Fruit fly (Drosophila melanogaster) whole organism, adult: ENCODE data around the gene Hph.

Source experiments
- CG11617 ChIP-seq: fragments of 200-800 bp; sonication (Bioruptor generic); optimal IDR thresholded peaks from 2 replicates; lab custom pipeline; 2017; ENCODE audit warnings: mild to moderate bottlenecking, missing biosample characterization, missing genetic modification reagents, missing genetic modification characterization
- CG12768 ChIP-seq: fragments of 200-800 bp; sonication (Bioruptor generic); optimal IDR thresholded peaks from 2 replicates; lab custom pipeline; 2017; ENCODE audit warnings: missing biosample characterization, missing genetic modification characterization, mild to moderate bottlenecking, moderate library complexity, missing genetic modification reagents
- CG14711 ChIP-seq: fragments of 200-800 bp; sonication (Bioruptor generic); optimal IDR thresholded peaks from 2 replicates; lab custom pipeline; 2018; ENCODE audit warnings: missing biosample characterization, mild to moderate bottlenecking, missing genetic modification characterization, moderate library complexity
- CG1620 ChIP-seq: fragments of 200-800 bp; sonication (Bioruptor generic); optimal IDR thresholded peaks from 2 replicates; lab custom pipeline; 2016; ENCODE audit warnings: missing biosample characterization, missing genetic modification characterization
- CG33017 ChIP-seq: fragments of 200-800 bp; sonication (Bioruptor generic); optimal IDR thresholded peaks from 2 replicates; lab custom pipeline; 2018; ENCODE audit warnings: missing biosample characterization, mild to moderate bottlenecking, missing genetic modification characterization, moderate library complexity
- CG5204 ChIP-seq: fragments of 200-800 bp; sonication (Bioruptor generic); optimal IDR thresholded peaks from 2 replicates; lab custom pipeline; 2016; ENCODE audit warnings: missing biosample characterization, missing genetic modification characterization
- CG7045 ChIP-seq: fragments of 200-800 bp; sonication (Bioruptor generic); optimal IDR thresholded peaks from 2 replicates; lab custom pipeline; 2017; ENCODE audit warnings: missing biosample characterization, mild to moderate bottlenecking, missing genetic modification characterization
- CG7101 ChIP-seq: fragments of 200-800 bp; sonication (Bioruptor generic); optimal IDR thresholded peaks from 2 replicates; lab custom pipeline; 2018; ENCODE audit warnings: missing biosample characterization, mild to moderate bottlenecking, missing genetic modification characterization, moderate library complexity
- Clk ChIP-seq: fragments of 200-800 bp; sonication (Bioruptor generic); optimal IDR thresholded peaks from 2 replicates; lab custom pipeline; 2017; ENCODE audit warnings: missing biosample characterization, missing genetic modification characterization
- Crg-1 ChIP-seq: fragments of 200-800 bp; sonication (Bioruptor generic); optimal IDR thresholded peaks from 2 replicates; lab custom pipeline; 2016; ENCODE audit warnings: missing biosample characterization, missing genetic modification characterization
- Hr96 ChIP-seq: fragments of 200-800 bp; sonication (Bioruptor generic); optimal IDR thresholded peaks from 2 replicates; lab custom pipeline; 2016; ENCODE audit warnings: missing biosample characterization, missing genetic modification characterization
- Mnt ChIP-seq: fragments of 200-800 bp; sonication (Bioruptor generic); optimal IDR thresholded peaks from 2 replicates; lab custom pipeline; 2016; ENCODE audit warnings: missing biosample characterization, mild to moderate bottlenecking, missing genetic modification characterization
- bab1 ChIP-seq: fragments of 200-800 bp; sonication (Bioruptor generic); optimal IDR thresholded peaks from 3 replicates; lab custom pipeline; 2019; ENCODE audit warnings: missing biosample characterization, mild to moderate bottlenecking, missing genetic modification characterization, moderate library complexity
- cic ChIP-seq: fragments of 200-800 bp; sonication (Bioruptor generic); optimal IDR thresholded peaks from 2 replicates; lab custom pipeline; 2017; ENCODE audit warnings: missing biosample characterization, mild to moderate bottlenecking, missing genetic modification characterization, moderate library complexity
- cnc ChIP-seq, 2 experiments: fragments of >200 bp; optimal IDR thresholded peaks; 2 replicates each; lab custom pipeline; 2017
- kay ChIP-seq: fragments of 200-800 bp; sonication (Bioruptor generic); peaks from one replicate; lab custom pipeline; 2016; ENCODE audit warnings: missing biosample characterization, missing genetic modification characterization, borderline replicate concordance
- ovo ChIP-seq: fragments of 200-800 bp; sonication (Bioruptor generic); optimal IDR thresholded peaks from 2 replicates; lab custom pipeline; 2016; ENCODE audit warnings: missing biosample characterization, missing genetic modification characterization
- pad ChIP-seq: fragments of 200-800 bp; sonication (Bioruptor generic); optimal IDR thresholded peaks from 3 replicates; lab custom pipeline; 2017; ENCODE audit warnings: missing biosample characterization, missing genetic modification characterization, mild to moderate bottlenecking, moderate library complexity, missing genetic modification reagents
- tj ChIP-seq: fragments of 200-800 bp; sonication (Bioruptor generic); optimal IDR thresholded peaks from 3 replicates; lab custom pipeline; 2017; ENCODE audit warnings: missing biosample characterization, mild to moderate bottlenecking, missing genetic modification characterization, moderate library complexity
- toe ChIP-seq: fragments of 200-800 bp; sonication (Bioruptor generic); optimal IDR thresholded peaks from 2 replicates; lab custom pipeline; 2016; ENCODE audit warnings: missing biosample characterization, missing genetic modification characterization

Hph gene

dm6 chr3R:5256462-5257146 is at the start of gene Hph, which contains the start of gene Enoph:
Gene Hph (plus strand): TSS chr3R:5257037.
Gene Enoph (minus strand): TSS chr3R:5256681.
- TF ChIP-seq CG7045 (peak; percentile 74), CG1620 (GFP tag; lab: Kevin White, UChicago) (peak; percentile 61), ovo (GFP tag; lab: Kevin White, UChicago) (peak; percentile 75), toe (peak; percentile 82), cnc (optimal IDR thresholded peaks at IDR 0.05; lab: Kevin White, UChicago) (no peak), bab1 (GFP tag; lab: Kevin White, UChicago) (no peak), Mnt (GFP tag; lab: Kevin White, UChicago) (peak; percentile 67), kay (GFP tag; lab: Kevin White, UChicago) (peak; percentile 56), CG7101 (tag; lab: Kevin White, UChicago) (peak; percentile 70), CG14711 (tag; lab: Kevin White, UChicago) (peak; percentile 49), CG12768 (GFP tag; lab: Kevin White, UChicago) (peak; percentile 71), Hr96 (GFP tag; lab: Kevin White, UChicago) (peak; percentile 75), CG5204 (no peak), tj (peak; percentile 93), CG11617 (peak; percentile 79), pad (peak; percentile 57), CG33017 (tag; lab: Kevin White, UChicago) (peak; percentile 79), cic (GFP tag; lab: Kevin White, UChicago) (peak; percentile 33), Crg-1 (peak; percentile 70), Clk (peak; percentile 61)

- TF ChIP-seq toe = no peak
- TF ChIP-seq kay (GFP tag; lab: Kevin White, UChicago) = no peak
- TF ChIP-seq tj = no peak
- no peak for TF ChIP-seq Clk
- no peak for TF ChIP-seq CG5204
Observed at dm6 chr3R:5207277-5208114, 49.3 kb upstream of the Hph start.

- no peak for TF ChIP-seq CG14711 (tag; lab: Kevin White, UChicago)
- TF ChIP-seq CG7101 (tag; lab: Kevin White, UChicago) = no peak
- TF ChIP-seq pad = no peak
- TF ChIP-seq CG12768 (GFP tag; lab: Kevin White, UChicago) = no peak
- TF ChIP-seq Mnt (GFP tag; lab: Kevin White, UChicago) = no peak
- no peak for TF ChIP-seq toe
- TF ChIP-seq Crg-1 = no peak
- no peak for TF ChIP-seq CG7045
- TF ChIP-seq Hr96 (GFP tag; lab: Kevin White, UChicago) = no peak
- TF ChIP-seq Clk = no peak
- no peak for TF ChIP-seq CG11617
- TF ChIP-seq CG1620 (GFP tag; lab: Kevin White, UChicago) = no peak
- no peak for TF ChIP-seq CG5204
- TF ChIP-seq bab1 (GFP tag; lab: Kevin White, UChicago) = no peak
- no peak for TF ChIP-seq kay (GFP tag; lab: Kevin White, UChicago)
- TF ChIP-seq ovo (GFP tag; lab: Kevin White, UChicago) = no peak
- no peak for TF ChIP-seq tj
- no peak for TF ChIP-seq CG33017 (tag; lab: Kevin White, UChicago)
- no peak for TF ChIP-seq cic (GFP tag; lab: Kevin White, UChicago)
Observed at dm6 chr3R:5208115-5208365, 48.8 kb upstream of the Hph start.

dm6 chr3R:5209481-5209880 is 47.4 kb upstream of the Hph start:
- TF ChIP-seq CG33017 (tag; lab: Kevin White, UChicago) = peak; percentile 90
- TF ChIP-seq CG14711 (tag; lab: Kevin White, UChicago) = peak; percentile 72
- TF ChIP-seq ovo (GFP tag; lab: Kevin White, UChicago) = no peak
- TF ChIP-seq Clk = peak; percentile 14
- TF ChIP-seq bab1 (GFP tag; lab: Kevin White, UChicago) = peak; percentile 58
- TF ChIP-seq Hr96 (GFP tag; lab: Kevin White, UChicago) = peak; percentile 28
- TF ChIP-seq tj = peak; percentile 2
- TF ChIP-seq kay (GFP tag; lab: Kevin White, UChicago) = no peak
- TF ChIP-seq CG11617 = peak; percentile 2
- peak; percentile 41 for TF ChIP-seq toe
- peak; percentile 12 for TF ChIP-seq Mnt (GFP tag; lab: Kevin White, UChicago)
- TF ChIP-seq CG12768 (GFP tag; lab: Kevin White, UChicago) = peak; percentile 86
- peak; percentile 83 for TF ChIP-seq CG7045
- TF ChIP-seq cnc (optimal IDR thresholded peaks at IDR 0.05; lab: Kevin White, UChicago) = no peak
- TF ChIP-seq CG5204 = peak; percentile 67
- peak; percentile 27 for TF ChIP-seq pad
- TF ChIP-seq cic (GFP tag; lab: Kevin White, UChicago) = peak; percentile 54
- TF ChIP-seq CG7101 (tag; lab: Kevin White, UChicago) = peak; percentile 74
- peak; percentile 44 for TF ChIP-seq Crg-1
- TF ChIP-seq CG1620 (GFP tag; lab: Kevin White, UChicago) = no peak

- no peak for TF ChIP-seq CG5204
- TF ChIP-seq Hr96 (GFP tag; lab: Kevin White, UChicago) = no peak
- no peak for TF ChIP-seq CG1620 (GFP tag; lab: Kevin White, UChicago)
- TF ChIP-seq cnc (optimal IDR thresholded peaks at IDR 0.05; lab: Kevin White, UChicago) = no peak
- no peak for TF ChIP-seq CG11617
- no peak for TF ChIP-seq Clk
- TF ChIP-seq Mnt (GFP tag; lab: Kevin White, UChicago) = no peak
- no peak for TF ChIP-seq CG14711 (tag; lab: Kevin White, UChicago)
- TF ChIP-seq pad = no peak
- no peak for TF ChIP-seq cic (GFP tag; lab: Kevin White, UChicago)
- TF ChIP-seq tj = no peak
- no peak for TF ChIP-seq CG33017 (tag; lab: Kevin White, UChicago)
Observed at dm6 chr3R:5211401-5211800, 45.4 kb upstream of the Hph start.
